Worm (Caenorhabditis elegans): ENCODE results near the gene K07C5.2.
"Not testable (repeated sequence)": the region's sequence is repeated elsewhere in the genome, so short reads cannot be mapped to it uniquely, and the experiment has no call there.

The K07C5.2 gene

ce11 chrV:10341905-10342328 is 2.6 kb downstream of the K07C5.2 start, which contains the start of gene K07C5.13:
Gene K07C5.13 (plus strand): TSS chrV:10342055.
- TF ChIP-seq ceh-18 (tag; optimal IDR thresholded peaks at IDR 0.05), result peak; percentile 70
- peak; percentile 49 for TF ChIP-seq ref-2 (tag; optimal IDR thresholded peaks at IDR 0.05)
- TF ChIP-seq unc-42 (tag; optimal IDR thresholded peaks at IDR 0.05), result peak; percentile 17
- peak; percentile 22 for TF ChIP-seq sdc-2 (tag; optimal IDR thresholded peaks at IDR 0.05)
- 0 out of 2 replicates have a peak, but pooled peaks have one; percentile 42 for TF ChIP-seq unc-3 (GFP tag; conservative IDR thresholded peaks at IDR 0.05)
- TF ChIP-seq unc-3 (tag; optimal IDR thresholded peaks at IDR 0.05), result not testable (repeated sequence)
- peak; percentile 25 for TF ChIP-seq tbx-2 (tag; optimal IDR thresholded peaks at IDR 0.05)
- peak; percentile 5 for TF ChIP-seq unc-86 (tag; optimal IDR thresholded peaks at IDR 0.05)
- peak; percentile 29 for TF ChIP-seq ceh-34 (tag; optimal IDR thresholded peaks at IDR 0.05)
- TF ChIP-seq ceh-31 (tag; optimal IDR thresholded peaks at IDR 0.05), result peak; percentile 56

- TF ChIP-seq unc-55 (GFP tag; optimal IDR thresholded peaks at IDR 0.05) (no peak), pqm-1 (tag; optimal IDR thresholded peaks at IDR 0.05) (no peak), pat-9 (tag; optimal IDR thresholded peaks at IDR 0.05) (no peak), unc-86 (tag; optimal IDR thresholded peaks at IDR 0.05) (no peak), ztf-16 (tag; optimal IDR thresholded peaks at IDR 0.05) (no peak), sdc-2 (tag; optimal IDR thresholded peaks at IDR 0.05) (no peak), ets-4 (tag; optimal IDR thresholded peaks at IDR 0.05) (no peak), tbx-7 (tag; optimal IDR thresholded peaks at IDR 0.05) (no peak), nfya-1 (tag; optimal IDR thresholded peaks at IDR 0.05) (no peak), ahr-1 (tag; optimal IDR thresholded peaks at IDR 0.05) (no peak), F13H6.1 (tag; optimal IDR thresholded peaks at IDR 0.05) (no peak), madf-2 (tag; optimal IDR thresholded peaks at IDR 0.05) (no peak), K09A11.1 (tag; optimal IDR thresholded peaks at IDR 0.05; ENCODE audit: insufficient read depth) (no peak), ceh-19 (GFP tag; optimal IDR thresholded peaks at IDR 0.05) (no peak), elt-2 (tag; optimal IDR thresholded peaks at IDR 0.05) (no peak), hlh-30 (tag; optimal IDR thresholded peaks at IDR 0.05; ENCODE audit: insufficient read depth) (no peak), elt-4 (tag; optimal IDR thresholded peaks at IDR 0.05) (no peak), pag-3 (tag; optimal IDR thresholded peaks at IDR 0.05; ENCODE audit: borderline replicate concordance) (no peak), gmeb-2 (tag; optimal IDR thresholded peaks at IDR 0.05) (no peak)
Observed at ce11 chrV:10342904-10343303, 3.6 kb downstream of the K07C5.2 start, which contains the start of gene K07C5.3. Gene K07C5.3 (plus strand): TSS chrV:10343032.

ce11 chrV:10350054-10350453 is 10.8 kb downstream of the K07C5.2 start, which contains the start of gene K07C5.9:
Gene K07C5.9 (minus strand): TSS chrV:10350154.
- no peak for TF ChIP-seq ceh-6 (GFP tag; optimal IDR thresholded peaks at IDR 0.05)
- no peak for TF ChIP-seq rnt-1 (tag; optimal IDR thresholded peaks at IDR 0.05)
- no peak for TF ChIP-seq ets-4 (tag; optimal IDR thresholded peaks at IDR 0.05)
- TF ChIP-seq ceh-22 (tag; optimal IDR thresholded peaks at IDR 0.05), result no peak

ce11 chrV:10352928-10353427 is 13.7 kb downstream of the K07C5.2 start, which contains the start of gene nol-56:
Gene nol-56 (minus strand): TSS chrV:10352978.
- no peak for TF ChIP-seq rnt-1 (tag; optimal IDR thresholded peaks at IDR 0.05)
- TF ChIP-seq Y22D7AL.16 (tag; optimal IDR thresholded peaks at IDR 0.05), result no peak
- TF ChIP-seq sox-2 (GFP tag; IDR thresholded peaks at IDR 0.05), result no peak
- no peak for TF ChIP-seq zip-5 (tag; optimal IDR thresholded peaks at IDR 0.05)
- no peak for TF ChIP-seq ttx-3 (tag; optimal IDR thresholded peaks at IDR 0.05)
- peak; percentile 15 for TF ChIP-seq tbx-2 (tag; optimal IDR thresholded peaks at IDR 0.05)
- TF ChIP-seq ets-4 (tag; optimal IDR thresholded peaks at IDR 0.05), result no peak
- no peak for TF ChIP-seq dmd-4 (tag; optimal IDR thresholded peaks at IDR 0.05; ENCODE audit: borderline replicate concordance)
- TF ChIP-seq pag-3 (tag; optimal IDR thresholded peaks at IDR 0.05; ENCODE audit: borderline replicate concordance), result no peak
- no peak for TF ChIP-seq elt-4 (tag; optimal IDR thresholded peaks at IDR 0.05)
- no peak for TF ChIP-seq ceh-2 (tag; optimal IDR thresholded peaks at IDR 0.05)
- no peak for TF ChIP-seq nhr-11 (tag; optimal IDR thresholded peaks at IDR 0.05)
- TF ChIP-seq dve-1 (tag; optimal IDR thresholded peaks at IDR 0.05), result no peak
- TF ChIP-seq hlh-6 (tag; optimal IDR thresholded peaks at IDR 0.05), result no peak
- no peak for TF ChIP-seq ref-2 (tag; optimal IDR thresholded peaks at IDR 0.05)
- no peak for TF ChIP-seq ahr-1 (tag; optimal IDR thresholded peaks at IDR 0.05)
- TF ChIP-seq ceh-6 (GFP tag; optimal IDR thresholded peaks at IDR 0.05), result no peak
- no peak for TF ChIP-seq unc-86 (tag; optimal IDR thresholded peaks at IDR 0.05)
- no peak for TF ChIP-seq pqm-1 (tag; optimal IDR thresholded peaks at IDR 0.05)
- no peak for TF ChIP-seq pros-1 (tag; optimal IDR thresholded peaks at IDR 0.05)
- TF ChIP-seq lim-6 (tag; optimal IDR thresholded peaks at IDR 0.05), result no peak
- TF ChIP-seq pha-2 (tag; optimal IDR thresholded peaks at IDR 0.05), result no peak
- TF ChIP-seq che-1 (tag; optimal IDR thresholded peaks at IDR 0.05), result no peak
- TF ChIP-seq T23F11.4 (GFP tag; optimal IDR thresholded peaks at IDR 0.05), result no peak
- no peak for TF ChIP-seq hlh-13 (GFP tag; optimal IDR thresholded peaks at IDR 0.05)
- TF ChIP-seq unc-42 (tag; optimal IDR thresholded peaks at IDR 0.05), result peak; percentile 7
- TF ChIP-seq sox-4 (tag; optimal IDR thresholded peaks at IDR 0.05), result no peak
- TF ChIP-seq tbx-7 (tag; optimal IDR thresholded peaks at IDR 0.05), result peak; percentile 8

Data from whole organism, late embryonic.